Fruit fly (Drosophila melanogaster): ENCODE measurements around the gene CG6791.

DNA sequence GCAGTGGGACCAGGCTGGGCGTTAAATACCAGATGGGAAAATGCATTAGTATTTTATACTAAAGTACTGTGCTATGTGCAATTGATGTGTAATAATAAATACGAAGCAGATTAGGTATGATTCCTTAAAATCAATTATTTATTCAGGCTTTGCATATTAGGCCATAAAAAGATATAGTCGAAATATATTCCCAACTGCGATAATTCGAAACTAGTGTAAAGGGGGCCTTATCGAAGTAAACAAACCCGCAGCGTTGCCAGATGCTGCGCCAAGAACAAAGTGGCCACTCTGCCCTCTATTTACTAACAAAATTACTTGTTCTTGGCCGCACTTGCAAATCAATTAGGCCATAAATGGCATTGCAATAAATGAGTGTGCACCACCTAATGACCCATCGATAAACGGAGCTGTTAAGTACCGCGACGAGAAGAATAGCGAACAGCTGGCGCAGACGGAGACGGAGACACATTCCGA, 32.4 kb downstream of the CG6791 start, which contains the start of gene CG10898:
- no peak for TF ChIP-seq ttk (optimal IDR thresholded peaks at IDR 0.05)
- TF ChIP-seq psq (optimal IDR thresholded peaks at IDR 0.05) = no peak
- no peak for TF ChIP-seq Myc (optimal IDR thresholded peaks at IDR 0.05)
- no peak for TF ChIP-seq insv (optimal IDR thresholded peaks at IDR 0.05)
- no peak for TF ChIP-seq h (optimal IDR thresholded peaks at IDR 0.05)
